Worm (Caenorhabditis elegans) whole organism, mixed stage, embryonic: ENCODE data around the gene mab-5.

Source experiments
- bed-3 ChIP-seq: fragments of 200-800 bp; sonication (Bioruptor generic); optimal IDR thresholded peaks from 3 replicates; lab custom pipeline; 2018; ENCODE audit warnings: mild to moderate bottlenecking, missing genetic modification characterization, moderate library complexity, missing compliant biosample characterization
- blmp-1 ChIP-seq: fragments of 150-350 bp; optimal IDR thresholded peaks from 2 replicates; lab custom pipeline; 2014; ENCODE audit warnings: missing biosample characterization, missing genetic modification characterization
- elt-1 ChIP-seq: sonication (generic microtip); optimal IDR thresholded peaks from 2 replicates; lab custom pipeline; 2017; ENCODE audit warnings: missing genetic modification characterization, mild to moderate bottlenecking, missing compliant biosample characterization, antibody characterized with exemption, moderate library complexity, borderline replicate concordance; ENCODE audit not compliant: insufficient read depth
- elt-3 ChIP-seq: fragments of 150-350 bp; optimal IDR thresholded peaks from 2 replicates; lab custom pipeline; 2014; ENCODE audit warnings: missing biosample characterization, missing genetic modification characterization
- lin-13 ChIP-seq: fragments of 150-350 bp; optimal IDR thresholded peaks from 2 replicates; lab custom pipeline; 2014; ENCODE audit warnings: missing biosample characterization, missing genetic modification characterization
- nhr-237 ChIP-seq: fragments of 150-350 bp; optimal IDR thresholded peaks from 2 replicates; lab custom pipeline; 2014; ENCODE audit warnings: missing biosample characterization, missing genetic modification characterization
- nhr-28 ChIP-seq: fragments of 150-350 bp; optimal IDR thresholded peaks from 2 replicates; lab custom pipeline; 2014; ENCODE audit warnings: missing biosample characterization, missing genetic modification characterization
- nhr-76 ChIP-seq: sonication (generic microtip); optimal IDR thresholded peaks from 2 replicates; lab custom pipeline; 2017; ENCODE audit warnings: missing biosample characterization, missing genetic modification characterization
- pha-4 ChIP-seq: fragments of 150-350 bp; optimal IDR thresholded peaks from 2 replicates; lab custom pipeline; 2018; ENCODE audit warnings: missing biosample characterization, missing genetic modification reagents, missing genetic modification characterization
- snpc-4 ChIP-seq: fragments of 150-350 bp; optimal IDR thresholded peaks from 2 replicates; lab custom pipeline; 2014; ENCODE audit warnings: missing biosample characterization, missing genetic modification characterization
- sptf-1 ChIP-seq: sonication (generic microtip); optimal IDR thresholded peaks from 2 replicates; lab custom pipeline; 2017; ENCODE audit warnings: mild to moderate bottlenecking, missing genetic modification characterization, moderate library complexity, missing compliant biosample characterization
- unc-39 ChIP-seq: fragments of 150-350 bp; optimal IDR thresholded peaks from 2 replicates; lab custom pipeline; 2014; ENCODE audit warnings: missing biosample characterization, missing genetic modification characterization
- unc-62 ChIP-seq: fragments of 150-350 bp; optimal IDR thresholded peaks from 2 replicates; lab custom pipeline; 2014; ENCODE audit warnings: missing biosample characterization, missing genetic modification reagents, missing genetic modification characterization
- ztf-11 ChIP-seq: fragments of 150-350 bp; optimal IDR thresholded peaks from 2 replicates; lab custom pipeline; 2014; ENCODE audit warnings: missing biosample characterization, missing genetic modification characterization

DNA sequence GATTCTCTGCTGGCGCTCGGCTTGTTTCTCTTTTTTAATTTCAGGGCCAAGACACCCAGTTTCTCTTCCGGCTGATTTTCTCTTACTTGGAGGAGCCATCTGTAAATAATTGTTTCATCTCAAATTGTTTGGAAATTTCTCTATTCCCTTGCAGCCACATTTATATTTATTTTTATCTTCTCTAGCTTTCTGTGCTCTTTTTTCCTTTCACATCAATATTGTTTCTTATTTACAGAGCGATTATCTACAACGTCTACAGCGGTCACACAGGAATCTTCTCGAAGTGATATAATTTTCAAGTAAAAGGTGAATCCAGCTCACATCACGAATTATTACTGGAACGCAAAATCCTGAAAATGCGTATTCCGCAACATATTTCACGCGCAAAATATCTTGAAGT, 10.4 kb downstream of the mab-5 start, which contains the start of the genes ZK686.6 and ZK686.1:
- TF ChIP-seq bed-3 (GFP tag; lab: Kevin White, UChicago), result no peak
- no peak for TF ChIP-seq blmp-1 (tag; lab: Kevin White, UChicago)
- no peak for TF ChIP-seq elt-3 (tag; lab: Kevin White, UChicago)
- no peak for TF ChIP-seq snpc-4 (tag; lab: Kevin White, UChicago)
- TF ChIP-seq nhr-76 (tag; lab: Kevin White, UChicago), result no peak
- no peak for TF ChIP-seq elt-1 (tag; lab: Kevin White, UChicago)
- no peak for TF ChIP-seq nhr-237
- no peak for TF ChIP-seq unc-62 (GFP tag; lab: Kevin White, UChicago)
- no peak for TF ChIP-seq sptf-1 (tag; lab: Kevin White, UChicago)
- TF ChIP-seq pha-4 (tag; lab: Kevin White, UChicago), result no peak
- TF ChIP-seq unc-39 (tag; lab: Kevin White, UChicago), result no peak
- no peak for TF ChIP-seq ztf-11
- TF ChIP-seq lin-13 (tag; lab: Kevin White, UChicago), result no peak
- TF ChIP-seq nhr-28 (tag; lab: Kevin White, UChicago), result no peak
